Worm (Caenorhabditis elegans) whole organism, L4 larva: Measurements from ENCODE around the gene C56A3.5.

ENCODE experiments used
- F26F4.8 ChIP-seq: fragments of 200-800 bp; sonication (Bioruptor generic); conservative IDR thresholded peaks from 2 replicates; pipeline ENCODE4 v1.3.6; 2022; ENCODE audit warnings: missing genetic modification characterization, missing compliant biosample characterization
- R02D3.7 ChIP-seq: fragments of 150-350 bp; sonication (generic microtip); optimal IDR thresholded peaks from 3 replicates; lab custom pipeline; 2014; ENCODE audit warnings: missing biosample characterization, missing genetic modification characterization
- T20F7.1 ChIP-seq: fragments of 200-800 bp; sonication (Bioruptor generic); optimal IDR thresholded peaks from 2 replicates; lab custom pipeline; 2018; ENCODE audit warnings: mild to moderate bottlenecking, missing genetic modification characterization, missing compliant biosample characterization
- Y48G9A.11 ChIP-seq: fragments of 200-800 bp; sonication (Bioruptor generic); IDR thresholded peaks from 2 replicates; pipeline ENCODE4 v1.3.6; 2022; ENCODE audit warnings: missing genetic modification reagents, missing genetic modification characterization, missing compliant biosample characterization
- ZK546.5 ChIP-seq, 2 experiments: sonication (generic microtip); optimal IDR thresholded peaks; 2 replicates each; lab custom pipeline; 2017; ENCODE audit warnings: missing biosample characterization in 2 of 2, missing genetic modification characterization in 2 of 2
- ama-1 ChIP-seq: fragments of 150-350 bp; optimal IDR thresholded peaks from 2 replicates; lab custom pipeline; 2014; ENCODE audit warnings: inconsistent platforms, mixed read lengths
- ceh-20 ChIP-seq: fragments of 200-800 bp; sonication (Bioruptor generic); IDR thresholded peaks from 2 replicates; pipeline ENCODE4 v1.3.6; 2022; ENCODE audit warnings: missing genetic modification reagents, missing genetic modification characterization, missing compliant biosample characterization
- ceh-44 ChIP-seq: fragments of 200-800 bp; sonication (Bioruptor generic); IDR thresholded peaks from 2 replicates; pipeline ENCODE4 v1.3.6; 2022; ENCODE audit warnings: missing genetic modification reagents, missing genetic modification characterization, missing compliant biosample characterization
- ces-1 ChIP-seq: fragments of 150-350 bp; sonication (generic microtip); optimal IDR thresholded peaks from 4 replicates; lab custom pipeline; 2014; ENCODE audit warnings: missing biosample characterization, missing genetic modification reagents, missing genetic modification characterization
- cey-2 ChIP-seq: sonication (generic microtip); optimal IDR thresholded peaks from 3 replicates; lab custom pipeline; 2017; ENCODE audit warnings: missing genetic modification characterization, mild to moderate bottlenecking, missing compliant biosample characterization, antibody characterized with exemption, borderline replicate concordance; ENCODE audit not compliant: insufficient read depth
- ctbp-1 ChIP-seq: fragments of 200-800 bp; sonication (Bioruptor generic); IDR thresholded peaks from 2 replicates; pipeline ENCODE4 v1.3.6; 2022; ENCODE audit warnings: missing genetic modification reagents, missing genetic modification characterization, missing compliant biosample characterization
- daf-16 ChIP-seq, 3 experiments: sonication (generic microtip); optimal IDR thresholded peaks; 2 replicates each; lab custom pipeline; 2016 to 2017; ENCODE audit warnings: missing genetic modification characterization in 3 of 3, missing genetic modification reagents in 3 of 3, mild to moderate bottlenecking in 2 of 3, missing compliant biosample characterization in 2 of 3, missing biosample characterization in 1 of 3, moderate library complexity in 1 of 3
- dpl-1 ChIP-seq: fragments of 150-350 bp; optimal IDR thresholded peaks from 2 replicates; lab custom pipeline; 2014; ENCODE audit warnings: missing biosample characterization, missing genetic modification reagents, missing genetic modification characterization
- duxl-1 ChIP-seq: sonication (generic microtip); optimal IDR thresholded peaks from 2 replicates; lab custom pipeline; 2016; ENCODE audit warnings: mild to moderate bottlenecking, missing genetic modification characterization, moderate library complexity, missing compliant biosample characterization; ENCODE audit not compliant: poor library complexity
- dve-1 ChIP-seq: sonication (generic microtip); optimal IDR thresholded peaks from 2 replicates; lab custom pipeline; 2017; ENCODE audit warnings: antibody characterized with exemption, mild to moderate bottlenecking, missing genetic modification characterization, missing compliant biosample characterization; ENCODE audit not compliant: insufficient read depth
- egl-27 ChIP-seq: sonication (generic microtip); optimal IDR thresholded peaks from 3 replicates; lab custom pipeline; 2017; ENCODE audit warnings: missing biosample characterization, missing genetic modification reagents, missing genetic modification characterization
- egl-43 ChIP-seq: fragments of 200-800 bp; sonication (Bioruptor generic); IDR thresholded peaks from 2 replicates; pipeline ENCODE4 v1.3.6; 2022; ENCODE audit warnings: missing genetic modification reagents, missing genetic modification characterization, missing compliant biosample characterization
- fkh-10 ChIP-seq: fragments of 150-350 bp; optimal IDR thresholded peaks from 2 replicates; lab custom pipeline; 2014; ENCODE audit warnings: missing biosample characterization, missing genetic modification reagents, missing genetic modification characterization
- hlh-11 ChIP-seq: fragments of 200-800 bp; sonication (Bioruptor generic); optimal IDR thresholded peaks from 2 replicates; lab custom pipeline; 2018; ENCODE audit warnings: mild to moderate bottlenecking, missing genetic modification characterization, missing compliant biosample characterization
- hlh-30 ChIP-seq: sonication (generic microtip); optimal IDR thresholded peaks from 2 replicates; lab custom pipeline; 2017; ENCODE audit warnings: antibody characterized with exemption, mild to moderate bottlenecking, missing genetic modification characterization, missing compliant biosample characterization; ENCODE audit not compliant: insufficient read depth
- lin-1 ChIP-seq: fragments of 200-800 bp; sonication (Bioruptor generic); IDR thresholded peaks from 2 replicates; pipeline ENCODE4 v1.3.6; 2022; ENCODE audit warnings: missing genetic modification reagents, missing genetic modification characterization, missing compliant biosample characterization
- lin-13 ChIP-seq: fragments of 150-350 bp; optimal IDR thresholded peaks from 2 replicates; lab custom pipeline; 2014; ENCODE audit warnings: missing biosample characterization, missing genetic modification reagents, missing genetic modification characterization
- lin-38 ChIP-seq: fragments of 200-800 bp; sonication (Bioruptor generic); IDR thresholded peaks from 2 replicates; pipeline ENCODE4 v1.3.6; 2022; ENCODE audit warnings: missing genetic modification reagents, missing genetic modification characterization, missing compliant biosample characterization
- lsy-2 ChIP-seq, 2 experiments: fragments of 150-350 bp in 1 of 2; sonication (generic microtip) in 1 of 2; optimal IDR thresholded peaks; 2 replicates each; lab custom pipeline; 2014 to 2017; ENCODE audit warnings: missing biosample characterization in 2 of 2, missing genetic modification characterization in 2 of 2
- mdl-1 ChIP-seq, 2 experiments: fragments of 150-350 bp in 1 of 2; sonication (generic microtip) in 1 of 2; optimal IDR thresholded peaks; 2 replicates each; lab custom pipeline; 2014 to 2017; ENCODE audit warnings: missing biosample characterization in 2 of 2, missing genetic modification characterization in 2 of 2
- mes-2 ChIP-seq: sonication (generic microtip); optimal IDR thresholded peaks from 2 replicates; lab custom pipeline; 2016; ENCODE audit warnings: missing genotype, mild to moderate bottlenecking, missing genetic modification characterization, missing compliant biosample characterization; ENCODE audit not compliant: poor library complexity, severe bottlenecking
- mxl-3 ChIP-seq: fragments of 200-800 bp; sonication (Bioruptor generic); optimal IDR thresholded peaks from 2 replicates; lab custom pipeline; 2018; ENCODE audit warnings: mild to moderate bottlenecking, missing genetic modification characterization, missing compliant biosample characterization
- nhr-10 ChIP-seq: fragments of 150-350 bp; optimal IDR thresholded peaks from 2 replicates; lab custom pipeline; 2014; ENCODE audit warnings: missing biosample characterization, missing genetic modification characterization
- nhr-102 ChIP-seq: sonication (generic microtip); optimal IDR thresholded peaks from 2 replicates; lab custom pipeline; 2016; ENCODE audit warnings: mild to moderate bottlenecking, missing genetic modification characterization, moderate library complexity, missing compliant biosample characterization
- nhr-41 ChIP-seq: fragments of 200-800 bp; sonication (Bioruptor generic); IDR thresholded peaks from 2 replicates; pipeline ENCODE4 v1.3.6; 2022; ENCODE audit warnings: missing genetic modification reagents, missing genetic modification characterization, missing compliant biosample characterization
- nhr-48 ChIP-seq: sonication (generic microtip); optimal IDR thresholded peaks from 2 replicates; lab custom pipeline; 2016; ENCODE audit warnings: mild to moderate bottlenecking, missing genetic modification characterization, missing compliant biosample characterization
- nhr-6 ChIP-seq: fragments of 150-350 bp; optimal IDR thresholded peaks from 2 replicates; lab custom pipeline; 2014; ENCODE audit warnings: missing biosample characterization, missing genetic modification characterization
- nhr-76 ChIP-seq: fragments of 150-350 bp; optimal IDR thresholded peaks from 2 replicates; lab custom pipeline; 2014; ENCODE audit warnings: missing biosample characterization, missing genetic modification characterization
- spr-3 ChIP-seq: fragments of 200-800 bp; sonication (Bioruptor generic); optimal IDR thresholded peaks from 2 replicates; lab custom pipeline; 2018; ENCODE audit warnings: mild to moderate bottlenecking, missing genetic modification characterization, missing compliant biosample characterization
- tra-1 ChIP-seq: fragments of 200-800 bp; sonication (Bioruptor generic); IDR thresholded peaks from 2 replicates; pipeline ENCODE4 v1.3.6; 2022; ENCODE audit warnings: missing genetic modification reagents, missing genetic modification characterization, missing compliant biosample characterization
- zfp-3 ChIP-seq: fragments of 200-800 bp; sonication (Bioruptor generic); conservative IDR thresholded peaks from 2 replicates; pipeline ENCODE4 v1.3.6; 2022; ENCODE audit warnings: missing genetic modification reagents, missing genetic modification characterization, missing compliant biosample characterization
- zip-11 ChIP-seq: fragments of 200-800 bp; sonication (Bioruptor generic); IDR thresholded peaks from 2 replicates; pipeline ENCODE4 v1.3.6; 2022; ENCODE audit warnings: missing genetic modification characterization, missing compliant biosample characterization
- ztf-7 ChIP-seq: fragments of 150-350 bp; optimal IDR thresholded peaks from 2 replicates; lab custom pipeline; 2014; ENCODE audit warnings: missing biosample characterization, missing genetic modification characterization

Gene C56A3.5

ce11 chrV:13565197-13565596 lies 13.4 kb downstream of the C56A3.5 start (continued):
- peak in 1 of 2 experiments; percentile 72 for TF ChIP-seq mdl-1 (tag; optimal IDR thresholded peaks at IDR 0.05; lab: Kevin White, UChicago)
- peak; percentile 99 for TF ChIP-seq hlh-30
- TF ChIP-seq ZK546.5 (tag; optimal IDR thresholded peaks at IDR 0.05; lab: Kevin White, UChicago), result no peak
- 0 out of 2 replicates have a peak, but pooled peaks have one; percentile 48 for TF ChIP-seq ctbp-1 (GFP tag; lab: Robert Waterston, UW)
- TF ChIP-seq cey-2 (tag; lab: Kevin White, UChicago), result peak; percentile 17
- TF ChIP-seq lsy-2 (tag; optimal IDR thresholded peaks at IDR 0.05; lab: Kevin White, UChicago), result peak; percentile 45 to 91
- peak; percentile 53; the same call in 1 of the 2 replicates for TF ChIP-seq zfp-3 (GFP tag; lab: Robert Waterston, UW)
- no peak for TF ChIP-seq R02D3.7 (tag; lab: Kevin White, UChicago)
- TF ChIP-seq ztf-7 (tag; lab: Kevin White, UChicago), result peak; percentile 81
- peak; percentile 29 for TF ChIP-seq lin-13 (GFP tag; lab: Kevin White, UChicago)
- 0 out of 2 replicates have a peak, but pooled peaks have one; percentile 28 for TF ChIP-seq ceh-44 (GFP tag; lab: Robert Waterston, UW)
- TF ChIP-seq dve-1, result peak; percentile 99
- peak; percentile 75 for TF ChIP-seq mxl-3
- TF ChIP-seq dpl-1, result peak; percentile 84
- no peak for TF ChIP-seq egl-27 (tag; lab: Kevin White, UChicago)
- TF ChIP-seq tra-1, result peak; percentile 58; the same call in 1 of the 2 replicates
- TF ChIP-seq mes-2 (tag; lab: Kevin White, UChicago), result peak; percentile 82
- no peak for TF ChIP-seq F26F4.8 (GFP tag; lab: Robert Waterston, UW)
- TF ChIP-seq nhr-41 (GFP tag; lab: Robert Waterston, UW), result peak; percentile 80; the same call in 1 of the 2 replicates
- peak; percentile 8 for TF ChIP-seq spr-3 (GFP tag; lab: Kevin White, UChicago)
- peak; percentile 93 for TF ChIP-seq nhr-48 (tag; lab: Kevin White, UChicago)
- peak; percentile 70 for TF ChIP-seq duxl-1 (tag; lab: Kevin White, UChicago)
- peak; percentile 53 for TF ChIP-seq fkh-10
- TF ChIP-seq lin-38 (GFP tag; lab: Robert Waterston, UW), result peak; percentile 95
- TF ChIP-seq nhr-76 (tag; lab: Kevin White, UChicago), result peak; percentile 70
- peak; percentile 97 for TF ChIP-seq hlh-11 (tag; lab: Kevin White, UChicago)
- TF ChIP-seq ama-1 (lab: Kevin White, UChicago), result peak; percentile 83
- TF ChIP-seq nhr-6 (tag; lab: Kevin White, UChicago), result peak; percentile 98
- TF ChIP-seq lin-1 (GFP tag; lab: Robert Waterston, UW), result peak; percentile 54; the same call in 1 of the 2 replicates
- TF ChIP-seq nhr-10 (tag; lab: Kevin White, UChicago), result peak; percentile 20
- TF ChIP-seq daf-16 (GFP tag; optimal IDR thresholded peaks at IDR 0.05; lab: Kevin White, UChicago), result peak in 1 of 2 experiments; percentile 33
- peak; percentile 69 for TF ChIP-seq daf-16 (tag; optimal IDR thresholded peaks at IDR 0.05; lab: Kevin White, UChicago)
- TF ChIP-seq T20F7.1 (GFP tag; lab: Kevin White, UChicago), result peak; percentile 83
- TF ChIP-seq ceh-20, result peak; percentile 68
- no peak for TF ChIP-seq ces-1 (GFP tag; lab: Kevin White, UChicago)
- TF ChIP-seq nhr-102 (tag; lab: Kevin White, UChicago), result peak; percentile 83
- TF ChIP-seq egl-43 (GFP tag; lab: Robert Waterston, UW), result no peak

DNA sequence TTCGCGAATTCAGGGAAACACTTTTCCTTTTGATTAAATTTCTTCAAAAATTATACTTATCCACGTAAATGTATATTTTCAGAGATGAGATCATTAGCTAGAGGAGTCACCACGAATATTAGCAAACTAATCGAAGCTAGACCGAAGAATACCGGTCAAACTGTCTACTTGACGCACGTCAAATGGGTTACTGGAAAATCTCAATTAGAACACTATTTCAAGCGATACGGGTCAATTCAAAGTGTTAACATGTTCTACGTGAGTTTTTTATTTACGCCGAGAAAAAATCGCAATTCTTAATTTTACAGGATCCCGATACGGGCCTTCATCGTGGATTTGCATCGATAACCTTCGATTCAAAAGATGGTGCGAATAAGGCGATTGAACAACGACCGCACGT lies 14.0 kb downstream of the C56A3.5 start, which contains the start of gene slrp-1:
TSS of gene slrp-1 (plus strand) at position 83 of the 400 bp plus-strand sequence.
- TF ChIP-seq zip-11 (GFP tag; lab: Robert Waterston, UW), result no peak
- 0 out of 2 replicates have a peak, but pooled peaks have one; percentile 58 for TF ChIP-seq Y48G9A.11 (GFP tag; lab: Robert Waterston, UW)
